Fruit fly (Drosophila melanogaster): ENCODE measurements around the gene RhoGEF64C.

dm6 chr3L:4686050-4686449 lies 6.5 kb upstream of the RhoGEF64C start:
- no peak for TF ChIP-seq CG10366 (GFP tag; IDR thresholded peaks at IDR 0.05)
- no peak for TF ChIP-seq tna (GFP tag; IDR thresholded peaks at IDR 0.05; ENCODE audit: partially characterized antibody)
- TF ChIP-seq HmgZ (tag; optimal IDR thresholded peaks at IDR 0.05) = no peak
- no peak for TF ChIP-seq NC2β (GFP tag; optimal IDR thresholded peaks at IDR 0.05)
- no peak for TF ChIP-seq Hmx (GFP tag; optimal IDR thresholded peaks at IDR 0.05)
